Fruit fly (Drosophila melanogaster): ENCODE measurements around the gene C15.
A peak's percentile ranks its signal among the peaks of the same experiment; 100 is the strongest.

The C15 gene

DNA sequence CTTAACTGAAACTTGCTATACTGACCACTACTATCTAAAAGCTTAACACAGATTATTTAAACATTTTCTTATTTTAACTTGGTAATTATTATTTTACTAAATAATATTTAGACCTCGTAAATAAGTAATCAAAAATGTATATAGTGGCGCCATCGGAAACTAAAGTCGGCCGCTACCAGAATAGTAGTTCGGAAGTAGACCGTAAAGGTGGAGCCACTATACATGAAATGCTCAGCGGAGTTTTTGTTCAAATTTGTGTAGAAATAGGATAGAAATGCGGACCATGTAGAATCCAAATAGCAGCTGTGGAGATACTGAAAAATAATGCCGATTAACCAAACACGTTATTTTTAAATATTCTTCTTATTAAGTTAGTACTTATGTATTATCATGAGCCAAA is 20.4 kb downstream of the C15 start (continued):
- TF ChIP-seq wek (GFP tag; optimal IDR thresholded peaks at IDR 0.05) = peak; percentile 96
- TF ChIP-seq Atf-2 (GFP tag; optimal IDR thresholded peaks at IDR 0.05) = peak; percentile 98
- peak; percentile 97 for TF ChIP-seq CG14667 (GFP tag; IDR thresholded peaks at IDR 0.05)
- TF ChIP-seq knrl (GFP tag; IDR thresholded peaks at IDR 0.05; ENCODE audit: partially characterized antibody) = peak; percentile 28; the same call in 1 of the 3 replicates
- TF ChIP-seq gt (GFP tag; IDR thresholded peaks at IDR 0.05) = peak; percentile 97
- peak; percentile 73 for TF ChIP-seq Drgx (GFP tag; IDR thresholded peaks at IDR 0.05)
- TF ChIP-seq fd102C (GFP tag; optimal IDR thresholded peaks at IDR 0.05) = peak; percentile 99
- TF ChIP-seq esg (GFP tag; conservative IDR thresholded peaks at IDR 0.05) = peak; percentile 89
- peak; percentile 97 for TF ChIP-seq Max (GFP tag; optimal IDR thresholded peaks at IDR 0.05)
- TF ChIP-seq odd (GFP tag; optimal IDR thresholded peaks at IDR 0.05) = peak; percentile 96
- TF ChIP-seq lov (optimal IDR thresholded peaks at IDR 0.05) = no peak
- TF ChIP-seq lov (GFP tag; IDR thresholded peaks at IDR 0.05) = peak; percentile 100
- TF ChIP-seq CG8281 (tag; optimal IDR thresholded peaks at IDR 0.05) = peak; percentile 90
- TF ChIP-seq CG17328 (GFP tag; IDR thresholded peaks at IDR 0.05) = peak; percentile 99
- TF ChIP-seq lilli (GFP tag; optimal IDR thresholded peaks at IDR 0.05) = peak; percentile 97
- peak; percentile 97 for TF ChIP-seq sisA (GFP tag; IDR thresholded peaks at IDR 0.05)
- peak; percentile 97 for TF ChIP-seq gsb (GFP tag; IDR thresholded peaks at IDR 0.05)
- TF ChIP-seq prd (optimal IDR thresholded peaks at IDR 0.05) = no peak
- peak; percentile 97 for TF ChIP-seq prd (GFP tag; IDR thresholded peaks at IDR 0.05)
- TF ChIP-seq CG6254 (GFP tag; optimal IDR thresholded peaks at IDR 0.05) = peak; percentile 92
- peak; percentile 97 for TF ChIP-seq CG1603 (tag; optimal IDR thresholded peaks at IDR 0.05)
- peak; percentile 99 for TF ChIP-seq CG32532 (GFP tag; IDR thresholded peaks at IDR 0.05)
- peak; percentile 99 for TF ChIP-seq Sox102F (GFP tag; optimal IDR thresholded peaks at IDR 0.05)
- TF ChIP-seq Antp (GFP tag; optimal IDR thresholded peaks at IDR 0.05) = peak; percentile 96
- TF ChIP-seq tx (GFP tag; optimal IDR thresholded peaks at IDR 0.05) = peak; percentile 96
- peak; percentile 95 for TF ChIP-seq CG18262 (tag; optimal IDR thresholded peaks at IDR 0.05)
- no peak for TF ChIP-seq CG34224 (GFP tag; IDR thresholded peaks at IDR 0.05; ENCODE audit: partially characterized antibody)
- TF ChIP-seq CG2120 (GFP tag; optimal IDR thresholded peaks at IDR 0.05) = peak; percentile 94
- TF ChIP-seq CG2199 (GFP tag; IDR thresholded peaks at IDR 0.05) = peak; percentile 99
- peak; percentile 97 for TF ChIP-seq crc (GFP tag; optimal IDR thresholded peaks at IDR 0.05)
- peak; percentile 99 for TF ChIP-seq CG5953 (GFP tag; IDR thresholded peaks at IDR 0.05)
- TF ChIP-seq Atf3 (GFP tag; optimal IDR thresholded peaks at IDR 0.05) = peak; percentile 97
- peak; percentile 96 for TF ChIP-seq sim (GFP tag; IDR thresholded peaks at IDR 0.05)
- TF ChIP-seq E2f1 (GFP tag; IDR thresholded peaks at IDR 0.05) = peak; percentile 98
- peak; percentile 99 for TF ChIP-seq ken (GFP tag; IDR thresholded peaks at IDR 0.05)
- TF ChIP-seq slbo (GFP tag; IDR thresholded peaks at IDR 0.05) = peak; percentile 99
- TF ChIP-seq pum (GFP tag; optimal IDR thresholded peaks at IDR 0.05) = peak; percentile 97
- peak; percentile 99 for TF ChIP-seq CG4328 (GFP tag; optimal IDR thresholded peaks at IDR 0.05)
- TF ChIP-seq Dip2 (GFP tag; IDR thresholded peaks at IDR 0.05) = no peak
- peak; percentile 89 for TF ChIP-seq MBD-R2 (GFP tag; IDR thresholded peaks at IDR 0.05)
- TF ChIP-seq BEAF-32 (GFP tag; optimal IDR thresholded peaks at IDR 0.05) = no peak
- TF ChIP-seq abd-A (tag; optimal IDR thresholded peaks at IDR 0.05) = peak; percentile 61
- TF ChIP-seq CG16813 (GFP tag; IDR thresholded peaks at IDR 0.05; ENCODE audit: partially characterized antibody) = no peak
- TF ChIP-seq fu2 (GFP tag; optimal IDR thresholded peaks at IDR 0.05) = peak; percentile 97
- peak; percentile 94 for TF ChIP-seq CG8359 (GFP tag; optimal IDR thresholded peaks at IDR 0.05; ENCODE audit: borderline replicate concordance)
- TF ChIP-seq CG2678 (tag; optimal IDR thresholded peaks at IDR 0.05) = peak; percentile 93
- TF ChIP-seq Poxn (GFP tag; IDR thresholded peaks at IDR 0.05) = peak; percentile 93
- no peak for TF ChIP-seq inv (GFP tag; IDR thresholded peaks at IDR 0.05; ENCODE audit: partially characterized antibody)
- TF ChIP-seq corto (GFP tag; optimal IDR thresholded peaks at IDR 0.05) = no peak
- peak; percentile 95 for TF ChIP-seq gro (GFP tag; optimal IDR thresholded peaks at IDR 0.05)
- peak; percentile 98 for TF ChIP-seq CG12104 (GFP tag; optimal IDR thresholded peaks at IDR 0.05)
